Worm (Caenorhabditis elegans): ENCODE measurements around the gene C25G6.1.

DNA sequence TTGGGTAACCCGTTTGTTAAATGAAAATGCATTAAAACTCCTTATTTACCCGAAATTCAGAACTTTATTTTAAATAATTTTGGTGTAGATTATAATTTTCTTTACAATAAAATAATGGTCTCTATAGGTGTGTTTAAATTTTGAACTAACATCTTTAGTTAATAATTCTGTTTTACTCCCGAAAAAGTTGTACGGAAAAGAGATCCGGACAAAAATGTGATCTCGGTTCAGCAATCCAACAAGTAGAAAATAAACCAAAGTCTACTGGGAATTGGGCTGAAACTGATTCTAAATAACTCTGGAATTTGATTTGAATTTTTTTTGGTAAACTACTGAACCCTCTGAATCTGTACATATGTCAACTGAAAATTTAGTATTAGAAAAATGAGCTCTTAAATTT, 25.0 kb downstream of the C25G6.1 start:
- TF ChIP-seq ceh-63 (GFP tag; optimal IDR thresholded peaks at IDR 0.05) (no peak), ztf-11 (tag; optimal IDR thresholded peaks at IDR 0.05) (no peak), elt-3 (tag; optimal IDR thresholded peaks at IDR 0.05) (no peak), irx-1 (tag; optimal IDR thresholded peaks at IDR 0.05) (no peak)
